Worm (Caenorhabditis elegans) whole organism, L2 larva: ENCODE data around the gene prp-9.

Experiments used
- C34F6.9 ChIP-seq: fragments of 150-350 bp; optimal IDR thresholded peaks from 2 replicates; lab custom pipeline; 2014; ENCODE audit warnings: missing biosample characterization, missing genetic modification characterization
- F13H6.1 ChIP-seq: sonication (generic microtip); optimal IDR thresholded peaks from 2 replicates; lab custom pipeline; 2016; ENCODE audit warnings: missing genetic modification characterization, missing compliant biosample characterization
- R02D3.7 ChIP-seq: fragments of 150-350 bp; optimal IDR thresholded peaks from 2 replicates; lab custom pipeline; 2014; ENCODE audit warnings: missing biosample characterization, missing genetic modification characterization
- ZK546.5 ChIP-seq: sonication (generic microtip); optimal IDR thresholded peaks from 2 replicates; lab custom pipeline; 2017; ENCODE audit warnings: missing biosample characterization, missing genetic modification characterization
- alr-1 ChIP-seq: fragments of 150-350 bp; optimal IDR thresholded peaks from 2 replicates; lab custom pipeline; 2014; ENCODE audit warnings: missing biosample characterization, missing genetic modification characterization
- ama-1 ChIP-seq: fragments of 150-350 bp; optimal IDR thresholded peaks from 2 replicates; lab custom pipeline; 2018; ENCODE audit warnings: inconsistent platforms
- blmp-1 ChIP-seq: sonication (generic microtip); optimal IDR thresholded peaks from 2 replicates; lab custom pipeline; 2017; ENCODE audit warnings: missing genetic modification characterization, mild to moderate bottlenecking, missing compliant biosample characterization, antibody characterized with exemption, moderate library complexity; ENCODE audit not compliant: insufficient read depth
- ceh-16 ChIP-seq: fragments of 150-350 bp; optimal IDR thresholded peaks from 2 replicates; lab custom pipeline; 2014; ENCODE audit warnings: missing biosample characterization, missing genetic modification characterization
- ceh-82 ChIP-seq: fragments of 150-350 bp; optimal IDR thresholded peaks from 2 replicates; lab custom pipeline; 2014; ENCODE audit warnings: missing biosample characterization, missing genetic modification characterization
- crh-2 ChIP-seq: sonication (generic microtip); optimal IDR thresholded peaks from 2 replicates; lab custom pipeline; 2017; ENCODE audit warnings: missing biosample characterization, missing genetic modification characterization
- egl-27 ChIP-seq: sonication (generic microtip); optimal IDR thresholded peaks from 3 replicates; lab custom pipeline; 2017; ENCODE audit warnings: missing biosample characterization, missing genetic modification reagents, missing genetic modification characterization
- elt-1 ChIP-seq: fragments of 150-350 bp; optimal IDR thresholded peaks from 2 replicates; lab custom pipeline; 2014; ENCODE audit warnings: missing biosample characterization, missing genetic modification characterization
- fos-1 ChIP-seq: fragments of 150-350 bp; optimal IDR thresholded peaks from 2 replicates; lab custom pipeline; 2014; ENCODE audit warnings: missing biosample characterization, missing genetic modification characterization
- gmeb-1 ChIP-seq: fragments of 150-350 bp; optimal IDR thresholded peaks from 2 replicates; lab custom pipeline; 2014; ENCODE audit warnings: missing biosample characterization, missing genetic modification characterization
- lin-11 ChIP-seq: fragments of 150-350 bp; sonication (generic microtip); optimal IDR thresholded peaks from 2 replicates; lab custom pipeline; 2014; ENCODE audit warnings: missing biosample characterization, missing genetic modification characterization, inconsistent platforms, mixed read lengths
- lin-13 ChIP-seq: fragments of 150-350 bp; optimal IDR thresholded peaks from 2 replicates; lab custom pipeline; 2014; ENCODE audit warnings: missing biosample characterization, missing genetic modification reagents, missing genetic modification characterization
- lin-39 ChIP-seq: fragments of 150-350 bp; optimal IDR thresholded peaks from 2 replicates; lab custom pipeline; 2014; ENCODE audit warnings: missing biosample characterization, missing genetic modification reagents, missing genetic modification characterization
- lsy-2 ChIP-seq, 2 experiments: fragments of 150-350 bp in 1 of 2; sonication (generic microtip) in 1 of 2; optimal IDR thresholded peaks; 2 replicates each; lab custom pipeline; 2014 to 2017; ENCODE audit warnings: missing biosample characterization in 2 of 2, missing genetic modification characterization in 2 of 2
- mbf-1 ChIP-seq: sonication (generic microtip); optimal IDR thresholded peaks from 2 replicates; lab custom pipeline; 2017; ENCODE audit warnings: missing biosample characterization, missing genetic modification characterization
- mdl-1 ChIP-seq, 2 experiments: fragments of 150-350 bp in 1 of 2; sonication (generic microtip) in 1 of 2; optimal IDR thresholded peaks; 2 replicates each; lab custom pipeline; 2017; ENCODE audit warnings: missing biosample characterization in 2 of 2, missing genetic modification characterization in 2 of 2
- nhr-10 ChIP-seq: sonication (generic microtip); optimal IDR thresholded peaks from 2 replicates; lab custom pipeline; 2017; ENCODE audit warnings: missing biosample characterization, missing genetic modification characterization
- nhr-11 ChIP-seq: fragments of 150-350 bp; optimal IDR thresholded peaks from 2 replicates; lab custom pipeline; 2014; ENCODE audit warnings: missing biosample characterization, missing genetic modification characterization
- nhr-12 ChIP-seq: fragments of 150-350 bp; optimal IDR thresholded peaks from 2 replicates; lab custom pipeline; 2014; ENCODE audit warnings: missing biosample characterization, missing genetic modification characterization
- nhr-129 ChIP-seq: fragments of 150-350 bp; optimal IDR thresholded peaks from 2 replicates; lab custom pipeline; 2014; ENCODE audit warnings: missing biosample characterization, missing genetic modification characterization
- nhr-21 ChIP-seq: fragments of 150-350 bp; optimal IDR thresholded peaks from 2 replicates; lab custom pipeline; 2014; ENCODE audit warnings: missing biosample characterization, missing genetic modification characterization
- nhr-23 ChIP-seq: fragments of 150-350 bp; optimal IDR thresholded peaks from 2 replicates; lab custom pipeline; 2014; ENCODE audit warnings: missing biosample characterization, missing genetic modification reagents, missing genetic modification characterization
- nhr-237 ChIP-seq: fragments of 150-350 bp; optimal IDR thresholded peaks from 2 replicates; lab custom pipeline; 2014; ENCODE audit warnings: missing biosample characterization, missing genetic modification characterization
- nhr-6 ChIP-seq: fragments of 150-350 bp; optimal IDR thresholded peaks from 2 replicates; lab custom pipeline; 2014; ENCODE audit warnings: missing biosample characterization, missing genetic modification characterization
- peb-1 ChIP-seq: fragments of 150-350 bp; optimal IDR thresholded peaks from 2 replicates; lab custom pipeline; 2014; ENCODE audit warnings: missing biosample characterization, missing genetic modification characterization
- sem-4 ChIP-seq: fragments of 150-350 bp; optimal IDR thresholded peaks from 2 replicates; lab custom pipeline; 2014; ENCODE audit warnings: missing biosample characterization, missing genetic modification reagents, missing genetic modification characterization
- skn-1 ChIP-seq: sonication (generic microtip); optimal IDR thresholded peaks from 2 replicates; lab custom pipeline; 2017; ENCODE audit warnings: missing biosample characterization, missing genetic modification characterization
- sma-3 ChIP-seq: sonication (generic microtip); optimal IDR thresholded peaks from 2 replicates; lab custom pipeline; 2016; ENCODE audit warnings: missing genetic modification reagents, missing genetic modification characterization, missing compliant biosample characterization
- sma-9 ChIP-seq, 2 experiments: fragments of 150-350 bp in 1 of 2; sonication (generic microtip) in 1 of 2; optimal IDR thresholded peaks; 2 replicates each; lab custom pipeline; 2014 to 2016; ENCODE audit warnings: missing genetic modification characterization in 2 of 2, mild to moderate bottlenecking in 1 of 2, missing biosample characterization in 1 of 2, missing compliant biosample characterization in 1 of 2, missing genetic modification reagents in 1 of 2, moderate library complexity in 1 of 2
- unc-55 ChIP-seq: fragments of 150-350 bp; sonication (generic microtip); optimal IDR thresholded peaks from 3 replicates; lab custom pipeline; 2014; ENCODE audit warnings: missing biosample characterization, missing genetic modification reagents, missing genetic modification characterization
- unc-62 ChIP-seq: fragments of 150-350 bp; optimal IDR thresholded peaks from 2 replicates; lab custom pipeline; 2014; ENCODE audit warnings: missing biosample characterization, missing genetic modification reagents, missing genetic modification characterization
- zag-1 ChIP-seq: fragments of 150-350 bp; optimal IDR thresholded peaks from 2 replicates; lab custom pipeline; 2014; ENCODE audit warnings: missing biosample characterization, missing genetic modification characterization
- ztf-1 ChIP-seq: fragments of 200-800 bp; sonication (Bioruptor generic); conservative IDR thresholded peaks from 2 replicates; pipeline ENCODE4 v1.3.6; 2022; ENCODE audit warnings: missing genetic modification characterization, missing compliant biosample characterization
- ztf-11 ChIP-seq: sonication (generic microtip); optimal IDR thresholded peaks from 2 replicates; lab custom pipeline; 2017; ENCODE audit warnings: missing biosample characterization, missing genetic modification characterization

Gene prp-9

DNA sequence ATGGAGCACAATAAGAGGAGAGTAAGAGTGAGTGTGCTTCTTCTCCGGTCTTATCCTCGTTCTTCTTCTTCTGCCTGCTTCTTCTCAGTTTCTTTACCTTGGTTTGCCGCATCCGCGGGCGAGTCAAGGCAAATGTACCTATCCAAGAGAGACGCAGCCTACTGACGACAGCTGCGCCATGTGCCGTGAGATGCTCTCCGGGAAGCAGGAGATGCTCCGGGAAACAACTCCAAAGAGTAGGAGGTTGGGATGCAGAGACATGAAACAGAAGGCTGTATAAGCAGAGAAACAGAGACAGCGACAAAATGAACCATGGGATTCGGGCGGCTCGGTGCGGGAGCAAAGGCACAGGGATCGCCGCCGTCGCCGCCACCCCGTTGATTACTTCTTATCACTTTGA is 26.2 kb downstream of the prp-9 start:
- peak; percentile 34 for TF ChIP-seq C34F6.9 (tag; lab: Kevin White, UChicago)
- TF ChIP-seq sma-9 (GFP tag; optimal IDR thresholded peaks at IDR 0.05; lab: Kevin White, UChicago): peak; percentile 35
- no peak for TF ChIP-seq sma-9 (tag; optimal IDR thresholded peaks at IDR 0.05; lab: Kevin White, UChicago)
- TF ChIP-seq zag-1: no peak
- TF ChIP-seq lin-13: no peak
- peak; percentile 50 for TF ChIP-seq nhr-129
- TF ChIP-seq F13H6.1 (tag; lab: Kevin White, UChicago): peak; percentile 71
- TF ChIP-seq, all 48 proteins: peak for 4

DNA sequence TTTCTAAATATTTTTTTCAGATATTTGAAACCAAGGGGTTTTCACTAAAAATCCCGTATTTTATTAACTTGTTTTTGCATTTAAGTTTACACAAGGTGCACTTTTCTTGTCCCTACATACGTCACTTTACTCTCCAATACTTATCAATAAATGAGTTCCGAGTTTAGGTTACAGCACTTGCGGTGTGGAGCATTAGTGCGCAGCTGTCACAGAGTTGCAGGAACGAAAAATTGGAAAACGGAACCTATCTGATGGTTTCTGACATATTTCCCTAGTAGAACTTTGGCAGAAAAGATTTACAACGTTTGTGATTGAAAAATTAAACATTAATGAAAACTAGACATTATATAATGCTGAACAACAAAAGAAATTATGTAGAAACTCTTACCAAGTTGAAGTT is 27.0 kb downstream of the prp-9 start:
- TF ChIP-seq nhr-129 (no peak), mdl-1 (tag; optimal IDR thresholded peaks at IDR 0.05; lab: Kevin White, UChicago) (no peak), gmeb-1 (tag; lab: Kevin White, UChicago) (no peak), ama-1 (lab: Kevin White, UChicago) (no peak), ZK546.5 (tag; lab: Kevin White, UChicago) (no peak), unc-62 (GFP tag; lab: Kevin White, UChicago) (no peak), skn-1 (tag; lab: Kevin White, UChicago) (no peak), nhr-11 (no peak), R02D3.7 (tag; lab: Kevin White, UChicago) (no peak), sma-3 (GFP tag; lab: Kevin White, UChicago) (no peak), elt-1 (no peak), peb-1 (tag; lab: Kevin White, UChicago) (no peak), C34F6.9 (tag; lab: Kevin White, UChicago) (no peak), ztf-11 (tag; lab: Kevin White, UChicago) (no peak), crh-2 (tag; lab: Kevin White, UChicago) (no peak)

DNA sequence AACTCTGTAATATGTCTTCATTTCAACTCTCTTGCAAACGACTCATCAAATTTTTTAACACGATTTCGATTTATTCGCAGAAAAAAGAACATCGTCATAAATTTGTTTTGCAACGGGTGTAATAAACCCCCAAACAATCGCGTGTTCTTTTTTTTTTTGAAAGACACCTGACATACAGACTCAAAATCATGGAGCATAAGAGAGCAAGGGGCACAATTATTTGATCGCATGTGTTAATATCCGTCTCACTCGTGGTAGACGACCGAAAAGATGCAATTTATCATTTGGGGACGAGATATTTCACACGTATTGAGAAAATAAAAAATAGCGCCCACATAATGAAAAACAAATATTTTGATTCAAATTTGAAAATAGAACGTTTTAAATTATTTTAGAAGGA is 29.0 kb downstream of the prp-9 start:
- TF ChIP-seq lsy-2 (tag; optimal IDR thresholded peaks at IDR 0.05; lab: Kevin White, UChicago) (peak in 1 of 2 experiments; percentile 0), nhr-10 (tag; lab: Kevin White, UChicago) (no peak), sma-9 (GFP tag; optimal IDR thresholded peaks at IDR 0.05; lab: Kevin White, UChicago) (peak; percentile 17), sma-9 (tag; optimal IDR thresholded peaks at IDR 0.05; lab: Kevin White, UChicago) (no peak), ZK546.5 (tag; lab: Kevin White, UChicago) (no peak), nhr-129 (peak; percentile 20)

DNA sequence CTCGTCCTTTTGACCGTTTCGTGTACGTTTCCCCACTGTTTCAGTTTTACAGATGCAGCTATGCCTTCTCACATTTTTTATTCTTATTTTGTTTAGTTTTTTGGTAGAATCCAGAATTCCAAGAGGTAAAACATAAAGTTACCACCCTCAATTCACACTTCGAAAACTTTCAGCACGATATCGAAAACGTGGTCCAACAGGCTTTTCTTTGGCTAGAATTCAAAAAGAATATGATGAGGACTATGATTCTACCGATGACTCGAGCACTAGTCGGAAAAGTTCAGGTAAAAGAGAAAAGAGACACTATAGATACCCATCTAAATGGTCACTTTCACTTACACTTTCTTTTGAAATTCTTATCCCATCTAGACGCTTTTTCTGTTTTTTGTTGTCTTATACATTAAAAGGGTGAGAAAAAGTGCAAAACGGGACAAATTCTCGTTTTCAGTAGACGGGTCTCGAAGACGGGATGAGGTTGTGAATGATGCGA is 30.9 kb downstream of the prp-9 start, which contains the start of gene M05D6.9:
Gene M05D6.9 (plus strand): TSS at position 51 of the 490 bp plus-strand sequence.
- TF ChIP-seq ceh-16 (tag; lab: Kevin White, UChicago) (no peak), blmp-1 (peak; percentile 75)

DNA sequence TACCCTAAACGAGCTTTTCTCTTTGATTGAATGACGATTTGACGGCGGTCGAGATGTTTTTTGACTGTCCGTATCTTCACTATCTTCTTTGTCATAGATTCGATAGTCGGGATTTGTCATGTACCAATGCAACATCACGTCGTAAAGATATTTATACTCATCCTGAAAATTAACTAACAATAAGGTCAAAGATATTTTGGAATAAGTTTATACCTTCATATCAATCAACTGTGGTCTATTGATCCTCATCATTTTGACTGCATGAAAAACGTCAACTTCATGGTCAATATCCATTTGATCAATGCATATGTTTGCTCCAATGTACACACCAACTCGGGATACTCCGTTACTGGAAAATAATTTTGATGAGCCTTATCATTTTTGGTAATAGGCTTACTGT is 37.1 kb downstream of the prp-9 start:
- TF ChIP-seq mdl-1 (tag; optimal IDR thresholded peaks at IDR 0.05; lab: Kevin White, UChicago): no peak
- TF ChIP-seq fos-1 (tag; lab: Kevin White, UChicago): no peak
- TF ChIP-seq elt-1: no peak
- no peak for TF ChIP-seq nhr-11
- TF ChIP-seq zag-1: no peak
- no peak for TF ChIP-seq lin-13
- TF ChIP-seq ceh-16 (tag; lab: Kevin White, UChicago): no peak
- no peak for TF ChIP-seq unc-55 (GFP tag; lab: Kevin White, UChicago)
- TF ChIP-seq R02D3.7 (tag; lab: Kevin White, UChicago): no peak
- TF ChIP-seq mbf-1 (tag; lab: Kevin White, UChicago): no peak
- no peak for TF ChIP-seq gmeb-1 (tag; lab: Kevin White, UChicago)
- no peak for TF ChIP-seq nhr-23 (tag; lab: Kevin White, UChicago)
- TF ChIP-seq ztf-1 (GFP tag; lab: Robert Waterston, UW): no peak
- TF ChIP-seq sma-9 (GFP tag; optimal IDR thresholded peaks at IDR 0.05; lab: Kevin White, UChicago): no peak
- TF ChIP-seq sma-9 (tag; optimal IDR thresholded peaks at IDR 0.05; lab: Kevin White, UChicago): no peak

DNA sequence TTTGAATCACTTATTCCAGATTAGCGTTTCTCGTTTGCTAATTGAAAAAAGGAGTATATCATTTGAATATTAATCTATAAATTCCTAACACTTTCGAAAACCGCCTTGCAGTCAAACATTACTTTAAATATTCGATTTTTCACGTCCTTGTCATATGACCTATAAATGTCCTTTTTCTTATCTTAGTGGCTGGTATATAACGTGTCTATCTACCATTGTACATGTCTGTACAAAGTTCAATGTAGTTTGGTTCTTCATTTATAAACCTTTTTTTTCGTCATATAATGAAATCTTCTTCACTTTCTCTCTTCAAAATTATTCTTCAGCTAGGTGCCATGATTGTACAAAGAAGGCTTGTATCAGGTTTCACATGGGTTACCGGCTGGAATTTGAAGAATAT is 39.6 kb downstream of the prp-9 start, which contains the start of gene gbh-2:
Gene gbh-2 (plus strand): TSS at position 277 of the 400 bp plus-strand sequence.
- TF ChIP-seq sem-4 (tag; lab: Kevin White, UChicago): no peak
- no peak for TF ChIP-seq mdl-1 (tag; optimal IDR thresholded peaks at IDR 0.05; lab: Kevin White, UChicago)
- TF ChIP-seq ceh-82 (tag; lab: Kevin White, UChicago): no peak
- TF ChIP-seq ztf-11 (tag; lab: Kevin White, UChicago): no peak
- TF ChIP-seq nhr-237 (tag; lab: Kevin White, UChicago): no peak
- no peak for TF ChIP-seq lin-13
- TF ChIP-seq nhr-6 (tag; lab: Kevin White, UChicago): peak; percentile 24
- peak; percentile 80 for TF ChIP-seq nhr-21
- no peak for TF ChIP-seq elt-1
- TF ChIP-seq lin-39 (tag; lab: Kevin White, UChicago): no peak
- no peak for TF ChIP-seq ztf-1 (GFP tag; lab: Robert Waterston, UW)
- peak; percentile 86 for TF ChIP-seq crh-2 (tag; lab: Kevin White, UChicago)
- no peak for TF ChIP-seq ama-1 (lab: Kevin White, UChicago)
- TF ChIP-seq peb-1 (tag; lab: Kevin White, UChicago): no peak
- no peak for TF ChIP-seq nhr-23 (tag; lab: Kevin White, UChicago)
- no peak for TF ChIP-seq C34F6.9 (tag; lab: Kevin White, UChicago)
- peak; percentile 89 for TF ChIP-seq sma-9 (GFP tag; optimal IDR thresholded peaks at IDR 0.05; lab: Kevin White, UChicago)
- no peak for TF ChIP-seq sma-9 (tag; optimal IDR thresholded peaks at IDR 0.05; lab: Kevin White, UChicago)
- no peak for TF ChIP-seq alr-1 (tag; lab: Kevin White, UChicago)
- no peak for TF ChIP-seq egl-27 (tag; lab: Kevin White, UChicago)
- TF ChIP-seq nhr-10 (tag; lab: Kevin White, UChicago): no peak
- no peak for TF ChIP-seq unc-62 (GFP tag; lab: Kevin White, UChicago)
- no peak for TF ChIP-seq nhr-12 (tag; lab: Kevin White, UChicago)
- TF ChIP-seq nhr-11: no peak
- no peak for TF ChIP-seq mbf-1 (tag; lab: Kevin White, UChicago)
- TF ChIP-seq lsy-2 (tag; optimal IDR thresholded peaks at IDR 0.05; lab: Kevin White, UChicago): peak in 1 of 2 experiments; percentile 3
- TF ChIP-seq lin-11: no peak
